Fruit fly (Drosophila melanogaster) whole organism, embryonic: Measurements from ENCODE around the gene trr.

Experiments used
- B-H1 ChIP-seq: fragments of 200-800 bp; sonication (Bioruptor generic); IDR thresholded peaks from 3 replicates; pipeline ENCODE4 v1.3.6; 2022; ENCODE audit warnings: missing biosample characterization, missing genetic modification characterization
- B-H2 ChIP-seq: fragments of 200-800 bp; sonication (Bioruptor generic); optimal IDR thresholded peaks from 2 replicates; lab custom pipeline; 2018; ENCODE audit warnings: missing biosample characterization, mild to moderate bottlenecking, missing genetic modification characterization
- CG12744 ChIP-seq: fragments of 200-800 bp; sonication (Bioruptor generic); optimal IDR thresholded peaks from 2 replicates; lab custom pipeline; 2016; ENCODE audit warnings: missing biosample characterization, missing genetic modification characterization
- CG12942 ChIP-seq: fragments of 200-800 bp; sonication (Bioruptor generic); optimal IDR thresholded peaks from 3 replicates; lab custom pipeline; 2016; ENCODE audit warnings: missing biosample characterization, missing genetic modification characterization
- CG13123 ChIP-seq: fragments of 200-800 bp; sonication (Bioruptor generic); optimal IDR thresholded peaks from 2 replicates; lab custom pipeline; 2016; ENCODE audit warnings: missing biosample characterization, missing genetic modification characterization
- CG14965 ChIP-seq: fragments of 200-800 bp; sonication (Bioruptor generic); optimal IDR thresholded peaks from 2 replicates; lab custom pipeline; 2016; ENCODE audit warnings: missing biosample characterization, missing genetic modification characterization, borderline replicate concordance
- CG1792 ChIP-seq: fragments of 200-800 bp; sonication (Bioruptor generic); optimal IDR thresholded peaks from 2 replicates; lab custom pipeline; 2016; ENCODE audit warnings: missing biosample characterization, missing genetic modification characterization
- CG18476 ChIP-seq: fragments of 200-800 bp; sonication (Bioruptor generic); optimal IDR thresholded peaks from 2 replicates; lab custom pipeline; 2016; ENCODE audit warnings: missing biosample characterization, mild to moderate bottlenecking, missing genetic modification characterization
- CG18599 ChIP-seq: fragments of 200-800 bp; sonication (Bioruptor generic); optimal IDR thresholded peaks from 3 replicates; lab custom pipeline; 2017; ENCODE audit warnings: missing biosample characterization, missing genetic modification characterization, mild to moderate bottlenecking, moderate library complexity, missing genetic modification reagents
- CG18764 ChIP-seq: fragments of 200-800 bp; sonication (Bioruptor generic); optimal IDR thresholded peaks from 3 replicates; lab custom pipeline; 2016; ENCODE audit warnings: missing biosample characterization, missing genetic modification characterization
- CG30403 ChIP-seq: fragments of 200-800 bp; sonication (Bioruptor generic); optimal IDR thresholded peaks from 3 replicates; lab custom pipeline; 2016; ENCODE audit warnings: missing biosample characterization, missing genetic modification characterization
- CG4404 ChIP-seq: fragments of 200-800 bp; sonication (Bioruptor generic); IDR thresholded peaks from 2 replicates; pipeline ENCODE4 v1.3.6; 2022; ENCODE audit warnings: missing biosample characterization, missing genetic modification characterization
- CG7357 ChIP-seq: fragments of 200-800 bp; sonication (Bioruptor generic); IDR thresholded peaks from 3 replicates; pipeline ENCODE4 v1.3.6; 2022; ENCODE audit warnings: missing biosample characterization, missing genetic modification characterization
- CG8290 ChIP-seq, 3 experiments: fragments of 200-800 bp; sonication (Bioruptor generic); optimal IDR thresholded peaks; 2 replicates each; lab custom pipeline; 2016 to 2019; ENCODE audit warnings: missing biosample characterization in 3 of 3, missing genetic modification characterization in 3 of 3, mild to moderate bottlenecking in 2 of 3, moderate library complexity in 1 of 3
- CG8924 ChIP-seq: fragments of 200-800 bp; optimal IDR thresholded peaks from 3 replicates; lab custom pipeline; 2019; ENCODE audit warnings: missing biosample characterization, mild to moderate bottlenecking, missing genetic modification characterization, moderate library complexity
- Dad ChIP-seq: fragments of 200-800 bp; sonication (Bioruptor generic); optimal IDR thresholded peaks from 3 replicates; lab custom pipeline; 2016; ENCODE audit warnings: missing biosample characterization, missing genetic modification characterization
- Dek ChIP-seq: fragments of 200-800 bp; sonication (Bioruptor generic); optimal IDR thresholded peaks from 3 replicates; lab custom pipeline; 2019; ENCODE audit warnings: missing biosample characterization, mild to moderate bottlenecking, missing genetic modification characterization, moderate library complexity
- Gug ChIP-seq: fragments of 200-800 bp; sonication (Bioruptor generic); IDR thresholded peaks from 4 replicates; pipeline ENCODE4 v1.3.6; 2022; ENCODE audit warnings: missing biosample characterization, missing genetic modification characterization
- HLH3B ChIP-seq: fragments of 200-800 bp; sonication (Bioruptor generic); IDR thresholded peaks from 2 replicates; pipeline ENCODE4 v1.3.6; 2022; ENCODE audit warnings: missing biosample characterization, missing genetic modification characterization
- Hmx ChIP-seq: fragments of 200-800 bp; sonication (Bioruptor generic); optimal IDR thresholded peaks from 2 replicates; lab custom pipeline; 2016; ENCODE audit warnings: missing biosample characterization, missing genetic modification characterization
- Hr78 ChIP-seq, 2 experiments: fragments of 200-800 bp in 1 of 2; fragments of >200 bp in 1 of 2; sonication (Bioruptor generic) in 1 of 2; optimal IDR thresholded peaks; 2 replicates each; lab custom pipeline; 2017 to 2019; ENCODE audit warnings: missing biosample characterization in 2 of 2, missing genetic modification characterization in 2 of 2, mild to moderate bottlenecking in 1 of 2, moderate library complexity in 1 of 2
- Max ChIP-seq: fragments of 200-800 bp; sonication (Bioruptor generic); optimal IDR thresholded peaks from 2 replicates; lab custom pipeline; 2016; ENCODE audit warnings: missing biosample characterization, mild to moderate bottlenecking, missing genetic modification characterization
- Mrtf ChIP-seq: fragments of 200-800 bp; sonication (Bioruptor generic); IDR thresholded peaks from 3 replicates; pipeline ENCODE4 v1.3.6; 2022; ENCODE audit warnings: missing biosample characterization, missing genetic modification characterization
- Myb ChIP-seq: fragments of 200-800 bp; sonication (Bioruptor generic); optimal IDR thresholded peaks from 2 replicates; lab custom pipeline; 2016; ENCODE audit warnings: missing biosample characterization, missing genetic modification characterization
- NC2α ChIP-seq: fragments of 200-800 bp; sonication (Bioruptor generic); optimal IDR thresholded peaks from 2 replicates; lab custom pipeline; 2016; ENCODE audit warnings: missing biosample characterization, missing genetic modification characterization
- NfI ChIP-seq: fragments of 200-800 bp; sonication (Bioruptor generic); optimal IDR thresholded peaks from 3 replicates; lab custom pipeline; 2018; ENCODE audit warnings: missing biosample characterization, mild to moderate bottlenecking, missing genetic modification characterization, moderate library complexity
- Opbp ChIP-seq: fragments of 200-800 bp; sonication (Bioruptor generic); IDR thresholded peaks from 3 replicates; pipeline ENCODE4 v1.3.6; 2022; ENCODE audit warnings: missing biosample characterization, missing genetic modification characterization; ENCODE audit not compliant: partially characterized antibody
- PHDP ChIP-seq: fragments of 200-800 bp; sonication (Bioruptor generic); optimal IDR thresholded peaks from 3 replicates; lab custom pipeline; 2018; ENCODE audit warnings: missing biosample characterization, mild to moderate bottlenecking, missing genetic modification characterization, moderate library complexity
- Pdp1 ChIP-seq, 2 experiments: fragments of 200-800 bp; sonication (Bioruptor generic); optimal IDR thresholded peaks; 3 replicates each; lab custom pipeline; 2016; ENCODE audit warnings: missing biosample characterization in 2 of 2, missing genetic modification characterization in 2 of 2, mild to moderate bottlenecking in 1 of 2, moderate library complexity in 1 of 2
- Poxn ChIP-seq: fragments of 200-800 bp; sonication (Bioruptor generic); IDR thresholded peaks from 2 replicates; pipeline ENCODE4 v1.3.6; 2022; ENCODE audit warnings: missing biosample characterization, missing genetic modification characterization
- Sry-β ChIP-seq: fragments of 200-800 bp; sonication (Bioruptor generic); optimal IDR thresholded peaks from 2 replicates; lab custom pipeline; 2018; ENCODE audit warnings: missing biosample characterization, mild to moderate bottlenecking, missing genetic modification characterization, moderate library complexity
- Stat92E ChIP-seq, 3 experiments: fragments of >200 bp in 2 of 3; fragments of 200-800 bp in 1 of 3; sonication (Bioruptor generic) in 1 of 3; optimal IDR thresholded peaks; 2 replicates each; lab custom pipeline; 2017 to 2019; ENCODE audit warnings: missing biosample characterization in 3 of 3, missing genetic modification characterization in 3 of 3, mild to moderate bottlenecking in 1 of 3, moderate library complexity in 1 of 3
- Usf ChIP-seq: fragments of 200-800 bp; sonication (Bioruptor generic); optimal IDR thresholded peaks from 2 replicates; lab custom pipeline; 2017; ENCODE audit warnings: missing genotype, missing biosample characterization, missing genetic modification characterization
- ab ChIP-seq: fragments of 200-800 bp; sonication (Bioruptor generic); optimal IDR thresholded peaks from 2 replicates; lab custom pipeline; 2016; ENCODE audit warnings: missing biosample characterization, missing genetic modification characterization
- chif ChIP-seq, 2 experiments: fragments of 200-800 bp; sonication (Bioruptor generic); optimal IDR thresholded peaks; 3 replicates each; lab custom pipeline; 2016; ENCODE audit warnings: missing biosample characterization in 2 of 2, missing genetic modification characterization in 2 of 2
- dan ChIP-seq: fragments of 200-800 bp; sonication (Bioruptor generic); IDR thresholded peaks from 2 replicates; pipeline ENCODE4 v1.3.6; 2022; ENCODE audit warnings: missing biosample characterization, missing genetic modification characterization
- ewg ChIP-seq: fragments of 200-800 bp; sonication (Bioruptor generic); optimal IDR thresholded peaks from 3 replicates; lab custom pipeline; 2017; ENCODE audit warnings: mild to moderate bottlenecking, missing biosample characterization, missing genetic modification reagents, missing genetic modification characterization
- gem ChIP-seq: fragments of 200-800 bp; sonication (Bioruptor generic); optimal IDR thresholded peaks from 2 replicates; lab custom pipeline; 2019; ENCODE audit warnings: missing biosample characterization, mild to moderate bottlenecking, missing genetic modification characterization, moderate library complexity
- gsb ChIP-seq: fragments of 200-800 bp; sonication (Bioruptor generic); IDR thresholded peaks from 2 replicates; pipeline ENCODE4 v1.3.6; 2022; ENCODE audit warnings: missing biosample characterization, missing genetic modification characterization
- h ChIP-seq: fragments of >200 bp; optimal IDR thresholded peaks from 2 replicates; lab custom pipeline; 2017
- ham ChIP-seq: fragments of 200-800 bp; sonication (Bioruptor generic); IDR thresholded peaks from 2 replicates; pipeline ENCODE4 v1.3.6; 2022; ENCODE audit warnings: missing biosample characterization, missing genetic modification characterization
- oc ChIP-seq: fragments of 200-800 bp; sonication (Bioruptor generic); optimal IDR thresholded peaks from 2 replicates; lab custom pipeline; 2018; ENCODE audit warnings: missing biosample characterization, mild to moderate bottlenecking, missing genetic modification characterization, moderate library complexity
- prd ChIP-seq, 3 experiments: fragments of >200 bp in 2 of 3; fragments of 200-800 bp in 1 of 3; sonication (Bioruptor generic) in 1 of 3; optimal IDR thresholded peaks in 2 of 3; IDR thresholded peaks in 1 of 3; 2 replicates in 2 of 3; 3 replicates in 1 of 3; pipeline versions ENCODE4 v1.3.6 to Lab custom; 2017 to 2022; ENCODE audit warnings: missing biosample characterization in 1 of 3, missing genetic modification characterization in 1 of 3
- scrt ChIP-seq: fragments of 200-800 bp; sonication (Bioruptor generic); optimal IDR thresholded peaks from 2 replicates; lab custom pipeline; 2018; ENCODE audit warnings: missing biosample characterization, mild to moderate bottlenecking, missing genetic modification characterization, moderate library complexity
- sisA ChIP-seq: fragments of 200-800 bp; sonication (Bioruptor generic); IDR thresholded peaks from 2 replicates; pipeline ENCODE4 v1.3.6; 2022; ENCODE audit warnings: missing biosample characterization, missing genetic modification characterization
- slp2 ChIP-seq: fragments of 200-800 bp; sonication (Bioruptor generic); optimal IDR thresholded peaks from 2 replicates; lab custom pipeline; 2016; ENCODE audit warnings: missing biosample characterization, missing genetic modification characterization
- stc ChIP-seq: fragments of 200-800 bp; sonication (Bioruptor generic); IDR thresholded peaks from 2 replicates; pipeline ENCODE4 v1.3.6; 2022; ENCODE audit warnings: missing biosample characterization, missing genetic modification characterization
- tna ChIP-seq: fragments of 200-800 bp; sonication (Bioruptor generic); IDR thresholded peaks from 2 replicates; pipeline ENCODE4 v1.3.6; 2022; ENCODE audit warnings: missing biosample characterization, missing genetic modification characterization; ENCODE audit not compliant: partially characterized antibody
- toy ChIP-seq: fragments of 200-800 bp; sonication (Bioruptor generic); IDR thresholded peaks from 2 replicates; pipeline ENCODE4 v1.3.6; 2022; ENCODE audit warnings: missing biosample characterization, missing genetic modification characterization

Gene trr

DNA sequence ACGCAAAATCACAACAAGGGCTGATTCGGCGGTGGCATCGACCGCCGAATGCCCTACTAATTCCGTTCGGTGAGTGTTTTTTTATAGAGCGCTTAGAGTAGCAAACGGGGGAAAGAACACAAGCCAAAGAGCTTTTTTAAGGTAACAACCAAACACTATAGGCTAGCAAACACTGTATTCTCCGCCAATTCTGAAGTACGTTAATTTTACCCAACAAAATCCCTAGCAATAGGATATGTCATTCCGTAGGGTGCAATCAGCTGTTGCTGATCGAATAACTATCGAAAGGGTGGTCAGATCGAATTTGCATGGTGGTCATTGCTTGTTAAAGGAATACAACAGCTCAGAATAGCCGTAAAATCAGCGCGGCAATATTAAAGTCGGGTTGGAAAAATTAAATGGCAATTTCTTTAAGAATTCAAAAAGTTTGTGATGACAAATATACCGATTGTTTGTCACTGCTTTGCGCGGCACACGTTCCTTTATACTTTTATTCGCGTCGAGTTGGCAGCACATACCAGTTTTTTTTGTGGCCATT, 18.0 kb upstream of the trr start, which contains the start of gene mip130 (continued):
- TF ChIP-seq chif (GFP tag; optimal IDR thresholded peaks at IDR 0.05; lab: Kevin White, UChicago) (peak in 1 of 2 experiments; percentile 4), CG18599 (GFP tag; lab: Kevin White, UChicago) (peak; percentile 54), CG7357 (GFP tag; lab: Robert Waterston, UW) (no peak), HLH3B (GFP tag; lab: Robert Waterston, UW) (peak; percentile 50; the same call in 1 of the 2 replicates), PHDP (tag; lab: Kevin White, UChicago) (peak; percentile 41), dan (GFP tag; lab: Robert Waterston, UW) (no peak), h (lab: Kevin White, UChicago) (no peak), slp2 (GFP tag; lab: Kevin White, UChicago) (peak; percentile 22), B-H1 (GFP tag; lab: Robert Waterston, UW) (no peak), Gug (GFP tag; lab: Robert Waterston, UW) (no peak), ham (GFP tag; lab: Robert Waterston, UW) (no peak), Myb (peak; percentile 56), Stat92E (GFP tag; optimal IDR thresholded peaks at IDR 0.05; lab: Kevin White, UChicago) (no peak), CG18764 (peak; percentile 28), Dad (GFP tag; lab: Kevin White, UChicago) (no peak), CG13123 (no peak), ab (GFP tag; lab: Kevin White, UChicago) (no peak), CG1792 (GFP tag; lab: Kevin White, UChicago) (no peak), oc (tag; lab: Kevin White, UChicago) (no peak), Sry-β (GFP tag; lab: Kevin White, UChicago) (no peak), NC2α (GFP tag; lab: Kevin White, UChicago) (no peak), Pdp1 (GFP tag; optimal IDR thresholded peaks at IDR 0.05; lab: Kevin White, UChicago) (peak; percentile 21 to 40), CG12942 (GFP tag; lab: Kevin White, UChicago) (no peak), prd (optimal IDR thresholded peaks at IDR 0.05; lab: Kevin White, UChicago) (no peak), prd (GFP tag; IDR thresholded peaks at IDR 0.05; lab: Robert Waterston, UW) (peak; percentile 40; the same call in 1 of the 3 replicates), gem (tag; lab: Kevin White, UChicago) (no peak), stc (GFP tag; lab: Robert Waterston, UW) (no peak), CG8290 (GFP tag; optimal IDR thresholded peaks at IDR 0.05; lab: Kevin White, UChicago) (no peak), CG8290 (tag; optimal IDR thresholded peaks at IDR 0.05; lab: Kevin White, UChicago) (no peak), Hr78 (GFP tag; optimal IDR thresholded peaks at IDR 0.05; lab: Kevin White, UChicago) (no peak), CG12744 (GFP tag; lab: Kevin White, UChicago) (no peak), Hmx (GFP tag; lab: Kevin White, UChicago) (no peak), Mrtf (GFP tag; lab: Robert Waterston, UW) (no peak), CG4404 (peak; percentile 8; the same call in 1 of the 2 replicates), Opbp (GFP tag; lab: Robert Waterston, UW) (peak; percentile 44; the same call in 1 of the 3 replicates), CG8924 (tag; lab: Kevin White, UChicago) (peak; percentile 55), CG18476 (GFP tag; lab: Kevin White, UChicago) (peak; percentile 12), CG30403 (GFP tag; lab: Kevin White, UChicago) (peak; percentile 27), gsb (GFP tag; lab: Robert Waterston, UW) (no peak), NfI (GFP tag; lab: Kevin White, UChicago) (peak; percentile 46), Dek (tag; lab: Kevin White, UChicago) (peak; percentile 43), Usf (GFP tag; lab: Kevin White, UChicago) (peak; percentile 26), sisA (peak; percentile 55), Max (peak; percentile 46), B-H2 (GFP tag; lab: Kevin White, UChicago) (peak; percentile 0), scrt (GFP tag; lab: Kevin White, UChicago) (no peak), CG14965 (no peak), ewg (no peak), Poxn (GFP tag; lab: Robert Waterston, UW) (no peak), tna (GFP tag; lab: Robert Waterston, UW) (0 out of 2 replicates have a peak, but pooled peaks have one; percentile 18), toy (GFP tag; lab: Robert Waterston, UW) (no peak)
